Fruit fly (Drosophila melanogaster) whole organism, larva: ENCODE data around the gene rtv.

Experiments used
- noc ChIP-seq: fragments of 200-800 bp; sonication (Bioruptor generic); optimal IDR thresholded peaks from 3 replicates; lab custom pipeline; 2019; ENCODE audit warnings: missing biosample characterization, mild to moderate bottlenecking, missing genetic modification characterization, moderate library complexity

rtv gene

DNA sequence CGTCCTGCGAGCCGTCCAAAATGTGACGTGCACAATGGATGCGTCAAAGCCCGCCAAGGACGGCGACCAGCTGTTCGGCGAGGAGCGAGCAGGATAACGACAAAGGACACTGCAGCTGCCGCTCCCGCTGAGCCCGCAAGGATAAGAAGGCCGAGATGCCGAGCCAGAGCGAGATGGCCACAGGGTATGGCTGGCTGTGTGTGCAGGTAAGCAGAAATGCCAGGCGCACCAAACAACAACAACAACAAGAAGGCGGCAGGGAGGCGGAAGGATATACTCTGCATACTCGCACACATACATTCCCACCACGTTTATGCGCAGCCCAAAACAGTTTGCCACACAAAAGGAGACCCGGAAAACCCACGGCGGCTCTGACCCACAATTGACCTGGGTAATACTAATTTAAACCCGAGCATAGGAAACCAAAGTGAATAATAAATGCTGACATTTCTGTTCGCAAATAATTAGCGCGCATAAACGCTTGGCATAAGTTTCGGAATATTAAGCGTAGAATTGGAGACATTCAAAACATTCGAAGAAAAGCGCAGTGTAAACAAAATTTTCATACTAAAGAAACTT is 7.1 kb downstream of the rtv start:
- no peak for TF ChIP-seq noc (tag; lab: Kevin White, UChicago)

DNA sequence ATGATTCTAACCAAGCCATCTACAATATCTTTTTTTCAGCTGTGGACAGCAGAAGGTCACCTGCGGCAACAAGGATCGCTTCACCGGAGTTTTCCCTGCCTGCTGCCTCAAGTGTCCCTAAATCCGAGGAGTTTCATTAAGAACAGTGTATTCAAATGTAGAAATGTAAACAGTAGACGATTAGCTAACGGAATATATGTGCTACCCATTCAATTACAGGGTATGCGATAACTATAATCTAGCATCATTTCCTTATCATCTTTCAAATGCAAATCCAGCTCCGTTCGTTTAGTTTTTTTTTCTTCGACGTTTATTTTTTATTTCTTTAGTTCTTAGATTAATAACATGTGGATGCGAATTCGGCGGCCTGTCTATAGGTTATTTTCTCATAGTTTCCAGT is 9.2 kb downstream of the rtv start:
- TF ChIP-seq noc (tag; lab: Kevin White, UChicago): no peak

DNA sequence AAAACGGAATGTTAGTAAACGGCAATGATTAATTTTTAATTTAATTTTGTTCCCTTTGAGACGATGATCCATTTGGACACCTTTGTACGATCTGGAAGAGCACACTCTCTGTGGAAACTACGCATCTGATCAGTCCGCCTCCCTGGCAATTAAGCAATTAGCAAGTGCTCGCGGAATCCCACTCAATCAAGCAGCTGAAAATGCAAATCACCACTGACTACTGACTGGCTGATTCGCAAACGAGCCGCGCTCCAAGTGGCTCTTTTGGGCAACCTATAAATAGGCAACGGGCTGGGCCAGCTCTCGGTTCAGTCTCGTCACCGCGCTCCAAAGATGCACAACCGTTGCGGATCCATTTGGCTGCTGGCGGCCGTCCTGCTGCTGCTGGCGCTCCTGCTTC is 10.0 kb downstream of the rtv start, which contains the start of gene CG15201:
CG15201 (plus strand) TSS at position 301 of the 400 bp plus-strand sequence.
- no peak for TF ChIP-seq noc (tag; lab: Kevin White, UChicago)

DNA sequence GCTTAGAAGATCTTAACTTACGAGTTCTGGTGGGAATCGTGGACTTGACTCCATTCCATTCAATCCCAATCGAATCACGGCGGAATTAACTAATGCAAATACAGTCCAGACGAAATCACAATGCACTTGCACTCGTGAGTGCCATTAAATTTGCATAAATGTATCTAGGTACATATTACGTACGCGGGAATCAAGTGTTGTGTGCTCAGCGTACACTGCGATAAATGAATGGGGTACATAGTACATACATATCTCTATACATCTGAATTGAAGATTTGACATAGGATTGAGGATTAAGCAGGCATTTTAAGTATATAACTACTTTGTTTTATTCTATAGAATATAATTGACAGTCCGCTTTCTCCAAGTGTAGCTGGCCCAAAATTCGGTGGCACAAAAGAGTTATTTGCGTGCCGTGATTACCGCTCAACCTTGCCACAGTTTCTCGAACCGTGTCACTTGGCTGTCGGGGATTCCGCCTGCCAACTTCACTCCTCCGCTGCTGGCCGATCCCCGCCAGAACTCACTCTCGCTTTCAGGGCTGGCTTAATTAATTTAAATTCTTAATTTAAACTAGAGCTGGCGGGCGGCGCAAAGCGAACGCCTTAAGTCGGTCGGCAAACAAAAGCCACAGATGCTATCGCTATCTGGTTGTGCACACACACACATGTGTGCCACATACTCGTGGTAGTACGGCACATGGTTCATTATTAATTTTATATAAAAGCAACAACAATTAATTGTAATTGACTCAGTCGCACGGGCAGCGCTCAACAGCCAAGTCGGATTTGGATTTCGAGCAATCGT is 11.8 kb downstream of the rtv start, which contains the start of the genes CG15199 and CG15202:
CG15199 (minus strand) TSS at position 51 of the 807 bp plus-strand sequence.
CG15202 (plus strand) TSS at position 757 of the 807 bp plus-strand sequence.
- no peak for TF ChIP-seq noc (tag; lab: Kevin White, UChicago)

DNA sequence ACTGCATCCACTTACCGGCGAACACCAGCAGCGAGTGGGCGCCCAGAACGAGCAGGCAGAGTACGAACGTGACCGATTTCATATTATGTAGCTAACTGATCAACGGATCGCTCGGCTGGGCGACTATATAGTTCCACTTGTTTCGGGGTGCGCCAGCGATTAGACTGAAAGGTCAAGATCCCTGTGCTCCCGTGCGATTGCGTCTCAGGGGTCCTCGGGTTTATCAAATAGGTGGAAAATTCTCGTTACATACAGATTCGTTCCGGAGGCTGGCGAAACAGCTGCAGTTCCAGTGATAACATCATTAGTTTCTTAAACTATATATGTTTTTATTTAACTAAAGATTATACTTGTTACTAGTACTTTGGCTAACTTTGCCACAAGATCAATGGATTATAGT is 13.6 kb downstream of the rtv start, which contains the start of gene ssp7:
ssp7 (minus strand) TSS at position 101 of the 400 bp plus-strand sequence.
- peak; percentile 24 for TF ChIP-seq noc (tag; lab: Kevin White, UChicago)

DNA sequence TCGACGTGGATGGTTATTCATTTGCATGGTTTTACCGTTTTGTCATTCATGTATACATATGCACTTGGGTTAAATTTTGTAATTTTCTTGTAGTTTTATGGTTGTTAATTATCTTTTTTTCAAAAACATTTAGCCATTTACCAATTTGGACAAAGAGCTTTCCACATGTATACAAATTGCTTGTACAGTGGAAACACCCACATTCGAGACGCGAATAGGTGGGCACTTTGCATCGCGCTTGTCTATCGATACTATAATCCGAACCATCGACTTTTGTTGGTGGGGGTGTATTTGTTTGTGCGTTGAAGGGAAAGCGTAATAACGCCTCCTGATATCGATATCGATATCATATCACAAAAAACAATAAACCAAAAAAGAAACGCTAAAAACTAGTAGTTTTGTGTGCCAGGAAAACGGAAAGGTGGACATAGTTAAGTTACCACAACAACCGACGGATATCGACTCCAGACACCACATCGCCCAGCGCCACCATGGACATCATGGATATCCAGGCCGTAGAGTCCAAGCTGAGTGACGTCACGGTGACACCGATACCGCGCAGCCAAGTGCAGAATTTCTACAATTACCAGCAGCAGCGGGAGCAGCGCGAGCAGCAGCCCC is 16.1 kb downstream of the rtv start, which contains the start of gene CDK2AP1:
CDK2AP1 (plus strand) TSS at position 294 of the 621 bp plus-strand sequence.
- no peak for TF ChIP-seq noc (tag; lab: Kevin White, UChicago)

DNA sequence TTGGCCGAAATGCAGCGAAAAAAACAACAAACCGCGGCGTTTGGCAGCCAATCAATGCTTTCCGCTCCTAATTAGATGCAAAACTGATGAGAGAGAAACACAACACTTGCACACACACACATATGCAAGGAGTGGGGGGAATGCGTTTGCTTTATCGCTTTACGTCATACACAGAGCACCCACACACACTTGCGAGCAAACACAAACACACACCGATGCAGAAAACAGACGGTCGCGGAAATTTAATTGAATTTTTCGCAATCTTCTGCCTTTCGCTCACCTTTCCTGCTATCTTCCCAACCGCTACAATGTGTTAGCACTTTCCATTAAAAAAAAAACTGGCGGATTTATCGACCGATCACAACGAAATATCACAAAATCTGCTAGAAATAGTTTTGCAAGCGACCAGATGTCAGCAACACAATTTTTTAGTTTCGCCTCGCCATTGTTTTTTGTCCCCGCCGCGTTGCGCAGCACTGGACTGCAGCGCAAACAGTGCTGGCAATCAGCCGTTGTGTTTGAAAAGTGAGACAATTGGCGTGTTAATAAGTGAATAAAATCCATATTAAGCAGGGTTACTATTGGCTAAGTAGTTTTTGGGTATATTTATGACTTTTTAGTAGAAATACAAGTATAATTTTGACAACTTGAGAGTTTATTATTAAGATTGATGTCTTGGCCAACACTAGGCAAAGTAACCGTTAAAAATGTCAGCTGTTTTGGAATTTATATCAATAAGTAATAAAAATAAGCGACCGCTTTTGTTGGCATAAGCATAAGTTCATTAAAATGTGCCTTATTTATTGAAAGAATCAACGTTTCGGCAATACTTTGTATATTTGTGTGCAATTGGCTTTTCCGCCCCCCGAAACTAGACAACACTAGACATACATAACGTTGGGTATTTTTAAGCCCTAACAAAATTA is 16.9 kb downstream of the rtv start, which contains the start of gene Klp10A:
Klp10A (minus strand) TSS at position 532 of the 926 bp plus-strand sequence.
- TF ChIP-seq noc (tag; lab: Kevin White, UChicago): no peak

DNA sequence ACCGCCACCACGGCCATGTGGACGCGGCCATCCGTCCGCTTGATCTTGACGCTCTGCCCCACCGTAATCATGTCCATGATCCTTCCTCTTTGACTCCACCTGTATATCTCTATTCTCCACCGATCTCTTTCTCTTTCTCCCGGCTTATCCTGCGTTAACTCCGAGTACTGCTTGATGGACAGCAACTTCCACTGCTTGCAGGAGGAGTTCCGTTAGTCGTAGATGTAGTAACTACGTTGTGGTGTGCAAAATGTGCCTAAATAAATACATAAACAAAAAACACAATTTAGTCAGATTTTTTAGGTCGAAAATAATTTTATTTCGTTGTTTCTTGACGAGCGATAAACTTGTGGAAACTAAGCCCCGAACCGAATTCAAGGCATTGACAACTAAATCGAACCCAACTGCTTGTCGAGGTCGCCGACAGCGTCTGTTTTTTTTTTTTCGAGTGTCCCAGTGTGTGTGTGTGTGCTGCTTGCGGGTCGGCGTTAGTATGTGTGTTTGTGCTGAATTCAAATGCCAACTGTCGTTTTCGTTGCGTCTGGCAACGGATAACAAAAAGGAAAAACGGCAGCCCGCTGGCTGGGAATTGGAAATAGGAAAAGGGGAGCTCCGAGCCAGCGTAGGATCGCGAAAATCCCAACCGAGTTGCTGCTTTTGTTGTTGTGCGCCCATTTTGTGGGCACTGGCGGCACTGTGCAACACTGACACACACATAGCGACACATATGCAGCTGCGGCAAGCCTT is 17.8 kb downstream of the rtv start:
- peak; percentile 3 for TF ChIP-seq noc (tag; lab: Kevin White, UChicago)

DNA sequence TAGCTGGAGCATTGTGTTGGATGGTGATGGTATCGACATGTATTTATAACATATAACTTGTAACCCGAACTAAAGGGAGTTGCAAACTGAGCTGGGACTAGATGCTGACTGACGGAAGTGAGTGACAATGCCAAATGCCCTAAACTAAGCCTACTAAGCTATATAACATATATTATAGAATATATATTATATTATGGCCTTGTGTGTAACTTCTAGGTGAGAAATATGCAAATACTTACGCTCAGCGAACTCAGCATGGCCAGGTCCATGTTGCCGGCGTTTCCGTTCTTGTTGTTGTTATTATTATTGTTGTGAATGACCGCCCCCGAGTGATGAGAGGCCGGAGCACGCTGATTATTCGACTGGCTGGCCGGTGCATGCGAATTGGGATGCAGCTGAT is 21.5 kb downstream of the rtv start, which contains the start of gene CG44385:
CG44385 (minus strand) TSS at position 101 of the 400 bp plus-strand sequence.
- no peak for TF ChIP-seq noc (tag; lab: Kevin White, UChicago)

DNA sequence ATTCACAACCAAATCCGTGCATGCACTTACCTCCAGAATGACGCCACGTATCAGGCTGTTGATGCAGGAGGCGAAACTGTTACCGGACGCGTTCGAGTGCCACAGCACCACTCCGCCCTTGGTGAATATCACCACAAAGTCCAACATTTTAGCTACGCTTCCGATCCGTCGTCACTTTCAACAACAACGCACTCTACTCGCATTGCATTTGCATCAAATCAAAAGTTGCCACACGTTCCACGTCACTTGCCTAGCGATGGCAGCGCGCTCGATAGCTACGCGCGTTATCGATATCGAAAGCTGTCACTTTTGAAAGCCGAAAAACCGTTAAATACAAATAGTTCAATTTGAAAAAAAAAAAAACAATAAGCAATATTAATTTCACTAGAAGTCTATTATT is 25.0 kb downstream of the rtv start, which contains the start of gene SrpRalpha:
SrpRalpha (minus strand) TSS at position 260 of the 400 bp plus-strand sequence.
- no peak for TF ChIP-seq noc (tag; lab: Kevin White, UChicago)

DNA sequence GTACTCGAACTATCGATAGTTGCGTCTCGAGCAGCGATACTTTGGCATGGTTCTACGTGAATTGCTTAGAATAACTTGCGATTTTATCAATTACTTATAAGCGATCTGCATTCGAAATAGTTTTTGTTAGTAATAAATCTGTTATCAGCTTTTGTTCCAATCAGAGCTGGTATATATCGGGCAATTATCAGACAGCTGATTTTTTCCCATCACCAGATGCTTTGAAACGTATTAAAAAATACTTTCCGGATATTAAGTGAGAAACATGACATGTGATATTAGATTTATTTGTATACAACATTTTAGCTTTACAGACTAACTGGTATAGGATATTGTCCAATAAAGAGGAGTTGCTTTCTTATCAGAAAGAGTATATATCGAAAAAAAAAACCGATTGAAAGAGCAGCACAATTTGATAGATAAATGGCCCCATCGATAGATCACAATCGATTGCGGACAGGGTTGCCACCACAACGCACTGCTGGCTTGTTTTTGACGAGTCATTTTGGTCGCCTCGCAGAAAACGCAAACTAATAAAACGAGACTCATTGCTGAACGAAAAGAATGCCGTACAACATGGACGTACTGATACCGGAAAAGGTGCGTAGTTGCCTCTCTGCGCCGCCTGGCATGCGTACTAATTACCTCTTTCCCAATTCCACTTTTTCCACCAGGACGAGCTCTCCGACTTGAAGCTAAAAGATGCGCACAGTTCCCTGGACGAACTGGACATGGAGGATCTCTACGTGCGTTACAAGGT is 28.9 kb downstream of the rtv start, which contains the start of gene Rpt3:
Rpt3 (plus strand) TSS at position 353 of the 760 bp plus-strand sequence.
- no peak for TF ChIP-seq noc (tag; lab: Kevin White, UChicago)

DNA sequence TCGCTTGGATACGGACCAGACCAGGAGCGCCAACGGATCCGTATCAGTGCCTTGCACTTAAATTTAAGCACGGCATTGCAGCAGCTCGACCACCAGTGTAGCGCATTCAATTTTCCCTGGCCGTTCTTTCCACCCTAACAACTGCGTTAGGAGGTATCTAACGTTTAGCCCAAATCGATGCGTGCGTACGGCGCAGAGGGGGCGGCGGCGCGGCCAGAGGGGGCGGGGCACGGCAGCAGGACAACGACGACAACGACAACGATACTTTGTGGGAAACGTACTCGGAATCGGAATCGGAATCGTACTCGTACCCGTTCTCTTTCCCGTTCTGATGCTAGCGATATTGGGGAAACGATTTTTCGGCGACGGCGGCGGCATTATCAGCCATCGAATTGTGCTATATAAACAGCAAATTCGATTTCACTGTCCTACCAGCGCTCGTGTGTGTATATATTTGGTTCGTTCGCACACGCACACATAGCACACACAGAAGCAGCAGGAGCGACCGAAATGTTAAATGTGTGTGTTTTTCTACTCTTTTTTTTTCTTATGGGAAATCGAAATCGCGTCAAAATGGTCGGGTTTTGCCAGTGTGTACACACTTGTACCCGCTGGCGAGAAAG is 29.6 kb downstream of the rtv start, which contains the start of gene CG11122:
CG11122 (minus strand) TSS at position 601 of the 623 bp plus-strand sequence.
- TF ChIP-seq noc (tag; lab: Kevin White, UChicago): no peak

DNA sequence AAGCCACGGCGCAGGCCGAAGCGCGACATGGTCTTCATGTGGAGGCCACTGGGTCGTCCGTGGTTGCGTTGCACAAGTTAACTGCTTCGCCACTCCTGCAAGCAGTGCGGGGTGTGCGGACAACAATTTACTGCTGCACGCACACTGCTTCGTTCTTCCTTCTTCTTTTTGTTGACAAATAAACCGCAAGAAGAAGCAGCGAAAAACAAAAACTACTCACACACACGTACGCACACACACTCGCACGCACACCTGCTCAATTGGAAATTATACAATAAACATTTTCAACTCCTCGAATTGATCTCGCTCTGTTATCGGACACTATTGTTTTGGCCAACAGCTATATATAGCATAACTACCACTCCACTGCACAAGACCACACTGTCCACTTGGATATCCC is 30.2 kb downstream of the rtv start:
- no peak for TF ChIP-seq noc (tag; lab: Kevin White, UChicago)
